Fruit fly (Drosophila melanogaster) Kc167 (cell line): ENCODE data around the gene Obp99c.

Experiments
- Myc ChIP-seq: fragments of >200 bp; optimal IDR thresholded peaks from 2 replicates; lab custom pipeline; 2017; ENCODE audit warnings: missing external identifiers
- Sin3A ChIP-seq: fragments of >200 bp; optimal IDR thresholded peaks from 2 replicates; lab custom pipeline; 2018; ENCODE audit warnings: missing external identifiers
- h ChIP-seq: fragments of >200 bp; optimal IDR thresholded peaks from 3 replicates; lab custom pipeline; 2018; ENCODE audit warnings: missing external identifiers
- insv ChIP-seq: fragments of >200 bp; optimal IDR thresholded peaks from 3 replicates; lab custom pipeline; 2018; ENCODE audit warnings: missing external identifiers
- psq ChIP-seq: fragments of >200 bp; optimal IDR thresholded peaks from 2 replicates; lab custom pipeline; 2017; ENCODE audit warnings: missing external identifiers
- ttk ChIP-seq: sonication (Bioruptor generic); optimal IDR thresholded peaks from 2 replicates; lab custom pipeline; 2017; ENCODE audit warnings: missing external identifiers

Obp99c gene

dm6 chr3R:29664183-29664829 is 24.8 kb downstream of the Obp99c start, which contains the start of gene ppk21:
TSS of gene ppk21 (plus strand) at chr3R:29664779.
- TF ChIP-seq Sin3A (no peak), ttk (lab: Kevin White, UChicago) (no peak), insv (lab: Kevin White, UChicago) (no peak), Myc (lab: Kevin White, UChicago) (no peak), psq (no peak), h (lab: Kevin White, UChicago) (no peak)

dm6 chr3R:29659950-29660349 is 29.2 kb downstream of the Obp99c start, which contains the start of gene Dop1R2:
TSS of gene Dop1R2 (minus strand) at chr3R:29659984.
- no peak for TF ChIP-seq Sin3A

dm6 chr3R:29651488-29651887 is 37.6 kb downstream of the Obp99c start:
- no peak for TF ChIP-seq insv (lab: Kevin White, UChicago)
- no peak for TF ChIP-seq h (lab: Kevin White, UChicago)
- TF ChIP-seq ttk (lab: Kevin White, UChicago) = no peak
- TF ChIP-seq psq = no peak
- TF ChIP-seq Sin3A = no peak
- TF ChIP-seq Myc (lab: Kevin White, UChicago) = no peak
